Worm (Caenorhabditis elegans) whole organism, L2 larva: ENCODE measurements around the gene let-716.

ENCODE experiments used
- R02D3.7 ChIP-seq: fragments of 150-350 bp; optimal IDR thresholded peaks from 2 replicates; lab custom pipeline; 2014; ENCODE audit warnings: missing biosample characterization, missing genetic modification characterization
- ama-1 ChIP-seq: fragments of 150-350 bp; optimal IDR thresholded peaks from 2 replicates; lab custom pipeline; 2018; ENCODE audit warnings: inconsistent platforms
- blmp-1 ChIP-seq: sonication (generic microtip); optimal IDR thresholded peaks from 2 replicates; lab custom pipeline; 2017; ENCODE audit warnings: missing genetic modification characterization, mild to moderate bottlenecking, missing compliant biosample characterization, antibody characterized with exemption, moderate library complexity; ENCODE audit not compliant: insufficient read depth
- dmd-4 ChIP-seq: sonication (generic microtip); optimal IDR thresholded peaks from 2 replicates; lab custom pipeline; 2017; ENCODE audit warnings: missing biosample characterization, missing genetic modification characterization
- unc-55 ChIP-seq: fragments of 150-350 bp; sonication (generic microtip); optimal IDR thresholded peaks from 3 replicates; lab custom pipeline; 2014; ENCODE audit warnings: missing biosample characterization, missing genetic modification reagents, missing genetic modification characterization
- zag-1 ChIP-seq: fragments of 150-350 bp; optimal IDR thresholded peaks from 2 replicates; lab custom pipeline; 2014; ENCODE audit warnings: missing biosample characterization, missing genetic modification characterization

- TF ChIP-seq R02D3.7 (no peak), ama-1 (lab: Kevin White, UChicago) (no peak), unc-55 (no peak), zag-1 (tag; lab: Kevin White, UChicago) (no peak), blmp-1 (tag; lab: Kevin White, UChicago) (no peak), dmd-4 (tag; lab: Kevin White, UChicago) (no peak)
These were observed 26.6 kb upstream of the let-716 start for ce11 chrIII:6356764-6357163.
